Fruit fly (Drosophila melanogaster) whole organism, embryonic: ENCODE measurements around the gene GlyRS.

ENCODE experiments used
- ATbp ChIP-seq: fragments of 200-800 bp; sonication (Bioruptor generic); optimal IDR thresholded peaks from 2 replicates; lab custom pipeline; 2017; ENCODE audit warnings: missing biosample characterization, mild to moderate bottlenecking, missing genetic modification characterization, missing genetic modification reagents
- BtbVII ChIP-seq: fragments of 200-800 bp; sonication (Bioruptor generic); optimal IDR thresholded peaks from 3 replicates; lab custom pipeline; 2017; ENCODE audit warnings: missing biosample characterization, mild to moderate bottlenecking, missing genetic modification characterization
- CG10321 ChIP-seq: fragments of 200-800 bp; sonication (Bioruptor generic); IDR thresholded peaks from 2 replicates; pipeline ENCODE4 v1.3.6; 2022; ENCODE audit warnings: missing biosample characterization, missing genetic modification characterization
- CG10543 ChIP-seq: fragments of 200-800 bp; sonication (Bioruptor generic); optimal IDR thresholded peaks from 3 replicates; lab custom pipeline; 2017; ENCODE audit warnings: missing biosample characterization, mild to moderate bottlenecking, missing genetic modification characterization, moderate library complexity
- CG11247 ChIP-seq: fragments of 200-800 bp; sonication (Bioruptor generic); IDR thresholded peaks from 2 replicates; pipeline ENCODE4 v1.3.6; 2022; ENCODE audit warnings: missing biosample characterization, missing genetic modification characterization
- CG12236 ChIP-seq: fragments of 200-800 bp; sonication (Bioruptor generic); optimal IDR thresholded peaks from 2 replicates; lab custom pipeline; 2016; ENCODE audit warnings: missing biosample characterization, missing genetic modification characterization
- CG15479 ChIP-seq: fragments of 200-800 bp; sonication (Bioruptor generic); optimal IDR thresholded peaks from 3 replicates; lab custom pipeline; 2019; ENCODE audit warnings: missing biosample characterization, mild to moderate bottlenecking, missing genetic modification characterization, moderate library complexity
- CG1602 ChIP-seq: fragments of 200-800 bp; sonication (Bioruptor generic); optimal IDR thresholded peaks from 3 replicates; lab custom pipeline; 2016; ENCODE audit warnings: missing biosample characterization, missing genetic modification characterization
- CG1603 ChIP-seq: fragments of 200-800 bp; sonication (Bioruptor generic); optimal IDR thresholded peaks from 2 replicates; lab custom pipeline; 2019; ENCODE audit warnings: missing biosample characterization, mild to moderate bottlenecking, missing genetic modification characterization, moderate library complexity
- CG18619 ChIP-seq: fragments of 200-800 bp; sonication (Bioruptor generic); optimal IDR thresholded peaks from 3 replicates; lab custom pipeline; 2017; ENCODE audit warnings: missing biosample characterization, mild to moderate bottlenecking, missing genetic modification characterization
- CG2199 ChIP-seq: fragments of 200-800 bp; sonication (Bioruptor generic); IDR thresholded peaks from 3 replicates; pipeline ENCODE4 v1.3.6; 2022; ENCODE audit warnings: missing biosample characterization, missing genetic modification characterization
- CG2678 ChIP-seq: fragments of 200-800 bp; sonication (Bioruptor generic); optimal IDR thresholded peaks from 3 replicates; lab custom pipeline; 2019; ENCODE audit warnings: missing biosample characterization, mild to moderate bottlenecking, missing genetic modification characterization, moderate library complexity
- CG30020 ChIP-seq: fragments of 200-800 bp; optimal IDR thresholded peaks from 2 replicates; lab custom pipeline; 2019; ENCODE audit warnings: missing biosample characterization, mild to moderate bottlenecking, missing genetic modification characterization, moderate library complexity
- CG3163 ChIP-seq: fragments of 200-800 bp; sonication (Bioruptor generic); optimal IDR thresholded peaks from 3 replicates; lab custom pipeline; 2016; ENCODE audit warnings: missing biosample characterization, missing genetic modification characterization
- CG6689 ChIP-seq: fragments of 200-800 bp; sonication (Bioruptor generic); IDR thresholded peaks from 2 replicates; pipeline ENCODE4 v1.3.6; 2022; ENCODE audit warnings: missing biosample characterization, missing genetic modification characterization
- CG6854 ChIP-seq: fragments of 200-800 bp; sonication (Bioruptor generic); optimal IDR thresholded peaks from 3 replicates; lab custom pipeline; 2017; ENCODE audit warnings: missing biosample characterization, mild to moderate bottlenecking, missing genetic modification characterization
- CG7357 ChIP-seq: fragments of 200-800 bp; sonication (Bioruptor generic); IDR thresholded peaks from 3 replicates; pipeline ENCODE4 v1.3.6; 2022; ENCODE audit warnings: missing biosample characterization, missing genetic modification characterization
- CG8359 ChIP-seq: fragments of 200-800 bp; sonication (Bioruptor generic); optimal IDR thresholded peaks from 2 replicates; lab custom pipeline; 2017; ENCODE audit warnings: missing biosample characterization, mild to moderate bottlenecking, missing genetic modification characterization, borderline replicate concordance
- D19A ChIP-seq: fragments of 200-800 bp; optimal IDR thresholded peaks from 3 replicates; lab custom pipeline; 2019; ENCODE audit warnings: missing biosample characterization, mild to moderate bottlenecking, missing genetic modification characterization, moderate library complexity
- Dll ChIP-seq: fragments of 200-800 bp; sonication (Bioruptor generic); IDR thresholded peaks from 4 replicates; pipeline ENCODE4 v1.3.6; 2022; ENCODE audit warnings: missing biosample characterization, missing genetic modification characterization; ENCODE audit not compliant: partially characterized antibody
- Dp ChIP-seq: fragments of 200-800 bp; sonication (Bioruptor generic); optimal IDR thresholded peaks from 2 replicates; lab custom pipeline; 2018; ENCODE audit warnings: missing biosample characterization, mild to moderate bottlenecking, missing genetic modification characterization, moderate library complexity
- Ets65A ChIP-seq: fragments of 200-800 bp; sonication (Bioruptor generic); peaks from one replicate; lab custom pipeline; 2016; ENCODE audit warnings: missing biosample characterization, missing genetic modification characterization
- H2.0 ChIP-seq: fragments of 200-800 bp; sonication (Bioruptor generic); IDR thresholded peaks from 2 replicates; pipeline ENCODE4 v1.3.6; 2022; ENCODE audit warnings: missing biosample characterization, missing genetic modification characterization
- HHEX ChIP-seq: fragments of 200-800 bp; sonication (Bioruptor generic); optimal IDR thresholded peaks from 3 replicates; lab custom pipeline; 2017; ENCODE audit warnings: missing biosample characterization, mild to moderate bottlenecking, missing genetic modification characterization, missing genetic modification reagents
- Nf-YA ChIP-seq: fragments of 200-800 bp; sonication (Bioruptor generic); IDR thresholded peaks from 2 replicates; pipeline ENCODE4 v1.3.6; 2022; ENCODE audit warnings: missing biosample characterization, missing genetic modification characterization
- Pdp1 ChIP-seq, 2 experiments: fragments of 200-800 bp; sonication (Bioruptor generic); optimal IDR thresholded peaks; 3 replicates each; lab custom pipeline; 2016; ENCODE audit warnings: missing biosample characterization in 2 of 2, missing genetic modification characterization in 2 of 2, mild to moderate bottlenecking in 1 of 2, moderate library complexity in 1 of 2
- Rx ChIP-seq: fragments of 200-800 bp; sonication (Bioruptor generic); IDR thresholded peaks from 2 replicates; pipeline ENCODE4 v1.3.6; 2022; ENCODE audit warnings: missing biosample characterization, missing genetic modification characterization
- Sox100B ChIP-seq: fragments of 200-800 bp; sonication (Bioruptor generic); optimal IDR thresholded peaks from 3 replicates; lab custom pipeline; 2018; ENCODE audit warnings: missing biosample characterization, mild to moderate bottlenecking, missing genetic modification characterization
- Taf1 ChIP-seq: fragments of 200-800 bp; sonication (Bioruptor generic); IDR thresholded peaks from 2 replicates; pipeline ENCODE4 v1.3.6; 2022; ENCODE audit warnings: missing biosample characterization, missing genetic modification characterization
- Trl ChIP-seq, 3 experiments: fragments of >200 bp in 2 of 3; fragments of 200-800 bp in 1 of 3; sonication (Bioruptor generic) in 1 of 3; optimal IDR thresholded peaks; 2 replicates in 1 of 3; 3 replicates in 2 of 3; lab custom pipeline; 2016 to 2017; ENCODE audit warnings: missing biosample characterization in 1 of 3, missing genetic modification characterization in 1 of 3
- Usf ChIP-seq: fragments of 200-800 bp; sonication (Bioruptor generic); optimal IDR thresholded peaks from 2 replicates; lab custom pipeline; 2017; ENCODE audit warnings: missing genotype, missing biosample characterization, missing genetic modification characterization
- bsh ChIP-seq, 2 experiments: fragments of 200-800 bp; sonication (Bioruptor generic); optimal IDR thresholded peaks; 2 replicates each; lab custom pipeline; 2017 to 2018; ENCODE audit warnings: mild to moderate bottlenecking in 2 of 2, missing biosample characterization in 2 of 2, missing genetic modification characterization in 2 of 2, moderate library complexity in 1 of 2
- cad ChIP-seq: fragments of >200 bp; optimal IDR thresholded peaks from 2 replicates; lab custom pipeline; 2017; ENCODE audit warnings: missing biosample characterization, missing genetic modification characterization
- chif ChIP-seq, 2 experiments: fragments of 200-800 bp; sonication (Bioruptor generic); optimal IDR thresholded peaks; 3 replicates each; lab custom pipeline; 2016; ENCODE audit warnings: missing biosample characterization in 2 of 2, missing genetic modification characterization in 2 of 2
- dan ChIP-seq: fragments of 200-800 bp; sonication (Bioruptor generic); IDR thresholded peaks from 2 replicates; pipeline ENCODE4 v1.3.6; 2022; ENCODE audit warnings: missing biosample characterization, missing genetic modification characterization
- ewg ChIP-seq: fragments of 200-800 bp; sonication (Bioruptor generic); optimal IDR thresholded peaks from 3 replicates; lab custom pipeline; 2017; ENCODE audit warnings: mild to moderate bottlenecking, missing biosample characterization, missing genetic modification reagents, missing genetic modification characterization
- fru ChIP-seq: fragments of >200 bp; optimal IDR thresholded peaks from 2 replicates; lab custom pipeline; 2017
- ftz-f1 ChIP-seq: fragments of 200-800 bp; sonication (Bioruptor generic); optimal IDR thresholded peaks from 2 replicates; lab custom pipeline; 2016; ENCODE audit warnings: missing biosample characterization, missing genetic modification characterization
- hbn ChIP-seq: fragments of 200-800 bp; sonication (Bioruptor generic); IDR thresholded peaks from 2 replicates; pipeline ENCODE4 v1.3.6; 2022; ENCODE audit warnings: missing biosample characterization, missing genetic modification characterization; ENCODE audit not compliant: partially characterized antibody
- lov ChIP-seq, 2 experiments: fragments of 200-800 bp in 1 of 2; fragments of >200 bp in 1 of 2; sonication (Bioruptor generic) in 1 of 2; IDR thresholded peaks in 1 of 2; optimal IDR thresholded peaks in 1 of 2; 2 replicates in 1 of 2; 3 replicates in 1 of 2; pipeline versions ENCODE4 v1.3.6 to Lab custom; 2017 to 2022; ENCODE audit warnings: missing biosample characterization in 1 of 2, missing genetic modification characterization in 1 of 2
- otp ChIP-seq: fragments of 200-800 bp; sonication (Bioruptor generic); IDR thresholded peaks from 3 replicates; pipeline ENCODE4, ENCODE4 v1.3.6; 2022; ENCODE audit warnings: missing biosample characterization, missing genetic modification characterization
- pita ChIP-seq: fragments of 200-800 bp; sonication (Bioruptor generic); optimal IDR thresholded peaks from 2 replicates; lab custom pipeline; 2017; ENCODE audit warnings: missing biosample characterization, mild to moderate bottlenecking, missing genetic modification characterization
- pnt ChIP-seq: fragments of 200-800 bp; sonication (Bioruptor generic); optimal IDR thresholded peaks from 3 replicates; lab custom pipeline; 2016; ENCODE audit warnings: missing biosample characterization, missing genetic modification characterization
- seq ChIP-seq: fragments of 200-800 bp; sonication (Bioruptor generic); IDR thresholded peaks from 2 replicates; pipeline ENCODE4 v1.3.6; 2022; ENCODE audit warnings: missing biosample characterization, missing genetic modification characterization
- tap ChIP-seq: fragments of 200-800 bp; optimal IDR thresholded peaks from 3 replicates; lab custom pipeline; 2019; ENCODE audit warnings: missing biosample characterization, mild to moderate bottlenecking, missing genetic modification characterization, moderate library complexity
- twi ChIP-seq: fragments of 200-800 bp; optimal IDR thresholded peaks from 2 replicates; lab custom pipeline; 2019; ENCODE audit warnings: missing biosample characterization, mild to moderate bottlenecking, missing genetic modification characterization, moderate library complexity
- vfl ChIP-seq: fragments of 200-800 bp; sonication (Bioruptor generic); optimal IDR thresholded peaks from 2 replicates; lab custom pipeline; 2016; ENCODE audit warnings: missing biosample characterization, missing genetic modification characterization
- vvl ChIP-seq: fragments of 200-800 bp; sonication (Bioruptor generic); IDR thresholded peaks from 2 replicates; pipeline ENCODE4 v1.3.6; 2022; ENCODE audit warnings: missing biosample characterization, missing genetic modification characterization
- z ChIP-seq: fragments of 200-800 bp; sonication (Bioruptor generic); IDR thresholded peaks from 3 replicates; pipeline ENCODE4 v1.3.6; 2022; ENCODE audit warnings: missing biosample characterization, missing genetic modification characterization

GlyRS gene

dm6 chr3L:15101639-15102413 is 6.9 kb downstream of the GlyRS start (continued):
- TF ChIP-seq CG15479 (GFP tag; lab: Kevin White, UChicago), result no peak
- TF ChIP-seq Rx (GFP tag; lab: Robert Waterston, UW), result no peak
- TF ChIP-seq fru (lab: Kevin White, UChicago), result no peak
- peak; percentile 74 for TF ChIP-seq Ets65A (GFP tag; lab: Kevin White, UChicago)
- no peak for TF ChIP-seq Taf1
- peak in 1 of 2 experiments; percentile 17 for TF ChIP-seq Pdp1 (GFP tag; optimal IDR thresholded peaks at IDR 0.05; lab: Kevin White, UChicago)
- TF ChIP-seq ATbp (GFP tag; lab: Kevin White, UChicago), result no peak
- TF ChIP-seq Sox100B (GFP tag; lab: Kevin White, UChicago), result no peak
- no peak for TF ChIP-seq tap (tag; lab: Kevin White, UChicago)
- TF ChIP-seq hbn (GFP tag; lab: Robert Waterston, UW), result no peak
- no peak for TF ChIP-seq CG1602 (GFP tag; lab: Kevin White, UChicago)
- no peak for TF ChIP-seq CG7357
- TF ChIP-seq CG8359, result no peak
- TF ChIP-seq seq (GFP tag; lab: Robert Waterston, UW), result no peak
- no peak for TF ChIP-seq z (GFP tag; lab: Robert Waterston, UW)
- peak; percentile 2 for TF ChIP-seq CG1603 (tag; lab: Kevin White, UChicago)
- TF ChIP-seq ftz-f1 (GFP tag; lab: Kevin White, UChicago), result no peak
- no peak for TF ChIP-seq D19A
- no peak for TF ChIP-seq Dp (GFP tag; lab: Kevin White, UChicago)
- TF ChIP-seq ewg, result no peak
- no peak for TF ChIP-seq CG12236 (GFP tag; lab: Kevin White, UChicago)
- TF ChIP-seq CG10543 (GFP tag; lab: Kevin White, UChicago), result peak; percentile 2
- no peak for TF ChIP-seq dan (GFP tag; lab: Robert Waterston, UW)
- TF ChIP-seq bsh (GFP tag; optimal IDR thresholded peaks at IDR 0.05; lab: Kevin White, UChicago), result peak in 1 of 2 experiments; percentile 15
- TF ChIP-seq H2.0, result no peak
- TF ChIP-seq CG2199 (GFP tag; lab: Robert Waterston, UW), result 0 out of 3 replicates have a peak, but pooled peaks have one; percentile 47
- TF ChIP-seq CG18619 (GFP tag; lab: Kevin White, UChicago), result no peak
- TF ChIP-seq cad (GFP tag; lab: Kevin White, UChicago), result no peak
- no peak for TF ChIP-seq CG30020
- no peak for TF ChIP-seq vfl
- no peak for TF ChIP-seq otp (GFP tag; lab: Robert Waterston, UW)
- TF ChIP-seq chif (GFP tag; optimal IDR thresholded peaks at IDR 0.05; lab: Kevin White, UChicago), result no peak
- no peak for TF ChIP-seq CG10321 (GFP tag; lab: Robert Waterston, UW)
- TF ChIP-seq CG3163, result peak; percentile 28
- TF ChIP-seq HHEX (GFP tag; lab: Kevin White, UChicago), result no peak
- no peak for TF ChIP-seq Dll (GFP tag; lab: Robert Waterston, UW)
- no peak for TF ChIP-seq lov (optimal IDR thresholded peaks at IDR 0.05; lab: Kevin White, UChicago)
- TF ChIP-seq lov (GFP tag; IDR thresholded peaks at IDR 0.05; lab: Robert Waterston, UW), result no peak
- TF ChIP-seq CG6854 (GFP tag; lab: Kevin White, UChicago), result peak; percentile 46
- TF ChIP-seq Nf-YA, result no peak
- TF ChIP-seq twi (tag; lab: Kevin White, UChicago), result no peak
- no peak for TF ChIP-seq pita (GFP tag; lab: Kevin White, UChicago)
- peak; percentile 14 to 38 for TF ChIP-seq Trl (optimal IDR thresholded peaks at IDR 0.05; lab: Kevin White, UChicago)
- TF ChIP-seq Trl (GFP tag; optimal IDR thresholded peaks at IDR 0.05; lab: Kevin White, UChicago), result no peak
- no peak for TF ChIP-seq pnt (GFP tag; lab: Kevin White, UChicago)
- no peak for TF ChIP-seq Usf (GFP tag; lab: Kevin White, UChicago)
- TF ChIP-seq CG6689 (GFP tag; lab: Robert Waterston, UW), result no peak
- no peak for TF ChIP-seq BtbVII (GFP tag; lab: Kevin White, UChicago)
- 0 out of 2 replicates have a peak, but pooled peaks have one; percentile 6 for TF ChIP-seq vvl
- peak; percentile 24 for TF ChIP-seq CG2678 (tag; lab: Kevin White, UChicago)
- TF ChIP-seq CG11247, result 0 out of 2 replicates have a peak, but pooled peaks have one; percentile 14
